Worm (Caenorhabditis elegans): ENCODE measurements around the gene C36E6.2.

ce11 chrX:17417505-17418004 is 33.9 kb upstream of the C36E6.2 start:
- TF ChIP-seq ztf-25 (GFP tag; IDR thresholded peaks at IDR 0.05) (no peak), lsl-1 (GFP tag; optimal IDR thresholded peaks at IDR 0.05) (no peak), atf-7 (tag; optimal IDR thresholded peaks at IDR 0.05) (no peak), pha-4 (tag; optimal IDR thresholded peaks at IDR 0.05) (no peak), unc-130 (GFP tag; optimal IDR thresholded peaks at IDR 0.05) (no peak), lir-1 (GFP tag; conservative IDR thresholded peaks at IDR 0.05) (no peak), egl-44 (GFP tag; IDR thresholded peaks at IDR 0.05) (no peak), nfya-1 (tag; optimal IDR thresholded peaks at IDR 0.05; ENCODE audit: borderline replicate concordance, insufficient read depth) (no peak), hsf-1 (GFP tag; IDR thresholded peaks at IDR 0.05) (no peak), die-1 (tag; optimal IDR thresholded peaks at IDR 0.05) (no peak), C06A6.2 (GFP tag; conservative IDR thresholded peaks at IDR 0.05) (no peak)

Data from whole organism, young adult.